Fruit fly (Drosophila melanogaster) whole organism, adult: ENCODE data around the gene moi.

Experiments used
- CG14711 ChIP-seq: fragments of 200-800 bp; sonication (Bioruptor generic); optimal IDR thresholded peaks from 2 replicates; lab custom pipeline; 2018; ENCODE audit warnings: missing biosample characterization, mild to moderate bottlenecking, missing genetic modification characterization, moderate library complexity
- CG1620 ChIP-seq: fragments of 200-800 bp; sonication (Bioruptor generic); optimal IDR thresholded peaks from 2 replicates; lab custom pipeline; 2016; ENCODE audit warnings: missing biosample characterization, missing genetic modification characterization
- Hr96 ChIP-seq: fragments of 200-800 bp; sonication (Bioruptor generic); optimal IDR thresholded peaks from 2 replicates; lab custom pipeline; 2016; ENCODE audit warnings: missing biosample characterization, missing genetic modification characterization

- TF ChIP-seq CG14711 (tag; lab: Kevin White, UChicago) (no peak), Hr96 (GFP tag; lab: Kevin White, UChicago) (no peak), CG1620 (GFP tag; lab: Kevin White, UChicago) (no peak)
Observed at dm6 chr3R:18249268-18249667, 6.1 kb upstream of the moi start.
